Worm (Caenorhabditis elegans): ENCODE measurements around the gene unc-52.
A peak's percentile ranks its signal among the peaks of the same experiment; 100 is the strongest.

unc-52 gene

DNA sequence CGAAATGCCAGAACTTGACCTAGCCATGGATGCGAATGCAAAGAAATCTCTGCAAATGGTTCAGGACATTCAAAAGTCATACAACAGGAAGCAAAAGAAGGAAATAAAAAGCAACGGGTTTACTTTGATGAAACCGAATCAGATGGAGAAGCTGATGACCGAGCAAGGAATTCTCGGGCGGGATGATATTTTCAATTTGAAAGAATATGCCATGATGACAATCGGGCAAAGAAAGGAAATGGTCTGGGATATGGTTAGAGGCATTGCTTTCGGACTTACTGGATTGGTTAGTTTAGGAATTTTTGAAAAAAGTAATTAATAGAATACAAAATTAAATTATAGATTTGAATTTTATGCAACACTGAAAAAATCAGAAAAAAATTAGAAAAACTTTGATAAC, 63.5 kb downstream of the unc-52 start:
- TF ChIP-seq ama-1 (optimal IDR thresholded peaks at IDR 0.05) (no peak), efl-3 (GFP tag; optimal IDR thresholded peaks at IDR 0.05) (no peak), lin-13 (GFP tag; optimal IDR thresholded peaks at IDR 0.05) (no peak), lsy-2 (tag; optimal IDR thresholded peaks at IDR 0.05) (no peak), irx-1 (tag; optimal IDR thresholded peaks at IDR 0.05) (no peak)

DNA sequence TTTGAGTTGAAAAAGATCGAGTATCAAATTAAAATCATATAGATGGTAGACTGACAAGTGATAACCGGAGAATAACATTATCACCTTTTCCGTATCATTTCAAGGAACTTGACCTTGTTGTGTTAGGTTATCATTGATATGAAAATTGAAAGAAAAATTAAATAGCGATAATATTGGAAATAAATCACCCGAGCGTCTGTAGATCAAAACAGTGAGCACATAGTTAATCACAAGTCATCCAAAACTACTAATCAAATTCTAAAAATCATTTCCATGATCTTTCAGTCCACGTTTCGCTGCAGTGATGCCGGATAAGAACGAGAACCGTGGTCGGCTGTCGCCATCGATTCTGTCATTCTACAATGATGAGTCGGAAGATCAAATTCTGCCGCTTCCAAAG, 64.5 kb downstream of the unc-52 start:
- TF ChIP-seq unc-62 (GFP tag; optimal IDR thresholded peaks at IDR 0.05) = no peak
- no peak for TF ChIP-seq aha-1 (tag; optimal IDR thresholded peaks at IDR 0.05)
- no peak for TF ChIP-seq lin-14 (GFP tag; optimal IDR thresholded peaks at IDR 0.05)
- TF ChIP-seq nhr-85 (tag) = peak; percentile 50
- TF ChIP-seq lin-35 (GFP tag; optimal IDR thresholded peaks at IDR 0.05) = no peak
- peak in 1 of 6 experiments; percentile 13 for TF ChIP-seq elt-3 (tag; optimal IDR thresholded peaks at IDR 0.05)

DNA sequence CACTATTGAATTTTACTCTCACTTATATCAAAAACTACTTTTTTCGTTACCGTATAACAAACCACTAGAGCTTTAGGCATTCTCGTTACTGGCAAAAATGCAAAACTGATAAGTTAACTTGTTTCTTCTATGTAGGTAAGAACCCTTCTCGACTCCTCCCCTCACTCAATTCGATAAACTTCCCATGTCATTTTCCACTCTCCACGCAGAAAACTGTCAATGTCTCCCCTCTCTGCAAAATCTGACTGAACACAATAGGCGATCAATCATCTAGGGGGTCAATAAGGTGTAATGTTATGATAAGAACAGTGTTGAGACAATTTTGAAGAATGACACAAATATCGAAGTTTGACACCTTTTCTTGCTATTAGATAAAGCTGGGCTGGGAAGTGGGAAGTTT, 65.5 kb downstream of the unc-52 start:
- TF ChIP-seq mab-9 (GFP tag; IDR thresholded peaks at IDR 0.05) (0 out of 2 replicates have a peak, but pooled peaks have one; percentile 32), nhr-76 (tag; optimal IDR thresholded peaks at IDR 0.05) (no peak), F16B12.6 (tag; optimal IDR thresholded peaks at IDR 0.05) (no peak), elt-3 (tag; optimal IDR thresholded peaks at IDR 0.05) (peak in 2 of 6 experiments; percentile 6 to 12), sup-37 (GFP tag; optimal IDR thresholded peaks at IDR 0.05) (no peak), nhr-85 (tag) (peak; percentile 29), blmp-1 (tag; optimal IDR thresholded peaks at IDR 0.05) (peak; percentile 11), vab-15 (tag; optimal IDR thresholded peaks at IDR 0.05) (no peak), tlp-1 (tag; optimal IDR thresholded peaks at IDR 0.05) (no peak)

DNA sequence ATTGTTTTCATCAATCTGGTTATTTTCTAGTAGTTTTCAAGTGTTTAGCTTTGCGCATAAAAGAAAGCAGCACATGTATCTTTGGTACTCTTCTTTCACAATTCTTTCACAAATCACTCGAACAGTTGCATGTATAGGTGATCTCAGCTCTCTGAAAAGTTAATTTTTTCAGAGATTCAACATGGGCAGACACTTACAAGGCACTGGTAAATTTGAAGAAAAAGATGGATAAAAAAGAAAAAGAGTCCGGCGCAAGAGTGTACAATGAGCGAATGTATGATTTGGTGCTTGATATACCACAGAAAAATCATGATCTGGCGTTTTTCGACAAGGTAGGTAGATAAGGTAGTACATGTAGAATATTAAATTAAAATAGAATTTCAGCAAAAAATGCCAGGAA, 66.1 kb downstream of the unc-52 start:
- TF ChIP-seq pqm-1 (tag; optimal IDR thresholded peaks at IDR 0.05) (no peak), sptf-1 (tag; optimal IDR thresholded peaks at IDR 0.05) (no peak), ceh-63 (GFP tag; optimal IDR thresholded peaks at IDR 0.05) (no peak), sox-4 (tag; optimal IDR thresholded peaks at IDR 0.05) (no peak)

DNA sequence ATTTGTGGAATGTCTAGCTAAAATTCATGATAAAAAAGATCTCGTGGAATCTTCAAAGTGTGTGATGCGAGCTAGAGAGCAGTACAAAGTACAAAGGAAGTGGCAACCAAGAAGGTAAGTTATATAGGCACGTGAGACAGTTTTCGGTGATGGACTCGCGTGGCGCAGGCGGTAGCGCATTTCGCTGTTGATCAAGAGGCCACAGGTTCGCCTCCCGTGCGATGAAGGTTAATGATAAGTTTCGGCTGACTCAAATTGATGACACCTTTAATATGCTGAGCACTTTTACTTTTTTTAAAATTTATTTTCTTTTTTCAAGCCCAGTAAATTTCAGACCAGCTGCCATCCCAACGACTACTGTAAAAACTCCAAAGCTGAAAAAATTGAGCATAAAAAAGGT, 67.3 kb downstream of the unc-52 start:
- no peak for TF ChIP-seq unc-98 (GFP tag; IDR thresholded peaks at IDR 0.05)
- TF ChIP-seq pag-3 (tag; optimal IDR thresholded peaks at IDR 0.05; ENCODE audit: borderline replicate concordance, insufficient read depth) = no peak
- TF ChIP-seq rnt-1 (tag; optimal IDR thresholded peaks at IDR 0.05) = peak; percentile 12
- no peak for TF ChIP-seq egl-13 (tag; optimal IDR thresholded peaks at IDR 0.05)
- TF ChIP-seq sptf-1 (tag; optimal IDR thresholded peaks at IDR 0.05) = no peak
- TF ChIP-seq ceh-90 (tag; optimal IDR thresholded peaks at IDR 0.05) = no peak
- peak; percentile 39 for TF ChIP-seq snu-23 (GFP tag; optimal IDR thresholded peaks at IDR 0.05)
- no peak for TF ChIP-seq tbx-2 (tag; optimal IDR thresholded peaks at IDR 0.05)
- peak; percentile 0 for TF ChIP-seq C16A3.4 (tag; optimal IDR thresholded peaks at IDR 0.05)
- no peak for TF ChIP-seq efl-3 (GFP tag; optimal IDR thresholded peaks at IDR 0.05)
- peak; percentile 61 for TF ChIP-seq nhr-90 (tag; optimal IDR thresholded peaks at IDR 0.05; ENCODE audit: poor library complexity)
- TF ChIP-seq mdl-1 (tag; optimal IDR thresholded peaks at IDR 0.05) = no peak
- peak in 1 of 2 experiments; percentile 14 for TF ChIP-seq efl-1 (optimal IDR thresholded peaks at IDR 0.05)
- peak in 1 of 2 experiments; percentile 92 for TF ChIP-seq efl-1 (GFP tag; optimal IDR thresholded peaks at IDR 0.05 in 1 of 2)
- no peak for TF ChIP-seq unc-130 (tag; optimal IDR thresholded peaks at IDR 0.05)
- TF ChIP-seq nhr-71 (tag; optimal IDR thresholded peaks at IDR 0.05) = peak; percentile 45
- peak; percentile 70 for TF ChIP-seq nhr-85 (tag)
- 0 out of 2 replicates have a peak, but pooled peaks have one; percentile 15 for TF ChIP-seq grh-1 (GFP tag; IDR thresholded peaks at IDR 0.05)
- no peak for TF ChIP-seq nhr-84 (tag; optimal IDR thresholded peaks at IDR 0.05)
- TF ChIP-seq lin-35 (GFP tag; optimal IDR thresholded peaks at IDR 0.05) = peak in 1 of 2 experiments; percentile 59
- no peak for TF ChIP-seq nhr-28 (tag; optimal IDR thresholded peaks at IDR 0.05)
- TF ChIP-seq nhr-20 (tag; optimal IDR thresholded peaks at IDR 0.05) = peak; percentile 28
- no peak for TF ChIP-seq lin-14 (GFP tag; optimal IDR thresholded peaks at IDR 0.05)
- no peak for TF ChIP-seq isw-1 (GFP tag; IDR thresholded peaks at IDR 0.05)
- TF ChIP-seq zag-1 (tag; optimal IDR thresholded peaks at IDR 0.05) = no peak
- TF ChIP-seq swsn-7 (tag; optimal IDR thresholded peaks at IDR 0.05) = no peak
